Fruit fly (Drosophila melanogaster): ENCODE results near the gene Trpgamma.

dm6 chr2L:16621460-16621859, 55.0 kb downstream of the Trpgamma start:
- TF ChIP-seq CG1620 (GFP tag; optimal IDR thresholded peaks at IDR 0.05), result no peak
- no peak for TF ChIP-seq CG7101 (tag; optimal IDR thresholded peaks at IDR 0.05)
